Fruit fly (Drosophila melanogaster) S2 (cell line): ENCODE results near the gene IA-2.

ENCODE experiments used
- CG8478 ChIP-seq: fragments of >200 bp; optimal IDR thresholded peaks from 2 replicates; lab custom pipeline; 2018
- CTCF ChIP-seq, 2 experiments: fragments of >200 bp; optimal IDR thresholded peaks; 2 replicates each; lab custom pipeline; 2018

DNA sequence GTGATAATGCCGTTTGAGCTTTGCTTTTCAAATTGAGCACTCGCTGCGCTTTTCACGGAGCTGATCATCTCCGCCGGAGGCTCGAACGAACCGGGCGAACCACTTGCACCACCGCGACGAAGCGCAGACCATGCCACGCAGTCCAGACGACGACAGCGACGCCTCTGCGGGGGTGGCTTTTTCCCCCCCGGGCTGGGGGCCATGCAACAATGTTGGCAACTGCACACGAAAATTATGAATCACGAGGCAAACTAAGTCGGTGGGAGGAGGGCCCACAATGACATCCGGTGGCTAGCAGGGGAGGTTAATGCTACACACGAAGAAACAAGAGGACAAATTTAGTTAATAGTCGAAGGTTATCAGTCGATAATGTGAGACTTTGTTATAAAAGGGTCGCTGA lies 8.8 kb upstream of the IA-2 start:
- TF ChIP-seq CG8478 (lab: Kevin White, UChicago) (no peak), CTCF (optimal IDR thresholded peaks at IDR 0.05; lab: Kevin White, UChicago) (no peak)
